Worm (Caenorhabditis elegans) whole organism, L4 larva: ENCODE results near the gene cest-28.

ENCODE experiments used
- F49E8.2 ChIP-seq: sonication (generic microtip); optimal IDR thresholded peaks from 2 replicates; lab custom pipeline; 2016; ENCODE audit warnings: missing compliant biosample characterization, mild to moderate bottlenecking, missing genetic modification characterization, borderline replicate concordance
- ZK337.2 ChIP-seq: fragments of 200-800 bp; sonication (Bioruptor generic); IDR thresholded peaks from 2 replicates; pipeline ENCODE4 v1.3.6; 2022; ENCODE audit warnings: missing genetic modification reagents, missing genetic modification characterization, missing compliant biosample characterization
- aly-2 ChIP-seq: sonication (generic microtip); optimal IDR thresholded peaks from 2 replicates; lab custom pipeline; 2018; ENCODE audit warnings: missing biosample characterization, missing genetic modification characterization
- fos-1 ChIP-seq: fragments of 150-350 bp; optimal IDR thresholded peaks from 2 replicates; lab custom pipeline; 2014; ENCODE audit warnings: missing biosample characterization, missing genetic modification characterization
- nhr-102 ChIP-seq: sonication (generic microtip); optimal IDR thresholded peaks from 2 replicates; lab custom pipeline; 2016; ENCODE audit warnings: mild to moderate bottlenecking, missing genetic modification characterization, moderate library complexity, missing compliant biosample characterization
- nhr-11 ChIP-seq: fragments of 150-350 bp; optimal IDR thresholded peaks from 2 replicates; lab custom pipeline; 2014; ENCODE audit warnings: missing biosample characterization, missing genetic modification characterization
- nhr-48 ChIP-seq: sonication (generic microtip); optimal IDR thresholded peaks from 2 replicates; lab custom pipeline; 2016; ENCODE audit warnings: mild to moderate bottlenecking, missing genetic modification characterization, missing compliant biosample characterization
- nhr-6 ChIP-seq: fragments of 150-350 bp; optimal IDR thresholded peaks from 2 replicates; lab custom pipeline; 2014; ENCODE audit warnings: missing biosample characterization, missing genetic modification characterization
- set-16 ChIP-seq: fragments of 200-800 bp; sonication (Bioruptor generic); IDR thresholded peaks from 2 replicates; pipeline ENCODE4 v1.3.6; 2022; ENCODE audit warnings: missing genetic modification reagents, missing genetic modification characterization, missing compliant biosample characterization
- zip-11 ChIP-seq: fragments of 200-800 bp; sonication (Bioruptor generic); IDR thresholded peaks from 2 replicates; pipeline ENCODE4 v1.3.6; 2022; ENCODE audit warnings: missing genetic modification characterization, missing compliant biosample characterization

DNA sequence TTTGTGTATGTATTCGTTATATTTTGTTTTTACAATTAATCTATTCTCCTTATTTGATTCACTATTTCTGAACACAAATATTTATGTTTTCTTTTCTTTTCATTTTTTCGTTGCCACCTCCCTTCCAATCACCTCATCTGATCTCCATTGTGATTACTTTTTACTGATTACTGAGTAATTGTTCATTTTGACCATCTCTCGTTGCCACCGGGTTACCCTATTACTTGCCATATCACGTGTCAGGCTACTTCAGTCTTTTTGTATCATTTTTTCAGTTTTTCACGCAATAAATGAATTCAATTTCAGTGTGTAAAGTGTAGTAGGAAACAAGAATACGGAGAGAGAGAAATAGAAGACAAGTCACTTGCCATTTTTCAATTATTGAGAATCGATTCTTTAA, 17.6 kb upstream of the cest-28 start, which contains the start of gene T10H9.8:
- no peak for TF ChIP-seq zip-11 (GFP tag; lab: Robert Waterston, UW)
- TF ChIP-seq nhr-48: no peak
- no peak for TF ChIP-seq nhr-11 (tag; lab: Kevin White, UChicago)
- TF ChIP-seq aly-2: no peak
- TF ChIP-seq set-16 (GFP tag; lab: Robert Waterston, UW): no peak
- no peak for TF ChIP-seq F49E8.2 (tag; lab: Kevin White, UChicago)
- no peak for TF ChIP-seq fos-1 (tag; lab: Kevin White, UChicago)
- no peak for TF ChIP-seq ZK337.2 (GFP tag; lab: Robert Waterston, UW)
- TF ChIP-seq nhr-102: no peak
- no peak for TF ChIP-seq nhr-6 (tag; lab: Kevin White, UChicago)
